Fruit fly (Drosophila melanogaster) S2 (cell line): ENCODE data around the gene Cby.

ENCODE experiments used
- CG8478 ChIP-seq: fragments of >200 bp; optimal IDR thresholded peaks from 2 replicates; lab custom pipeline; 2018
- CTCF ChIP-seq, 2 experiments: fragments of >200 bp; optimal IDR thresholded peaks; 2 replicates each; lab custom pipeline; 2018

Gene Cby

DNA sequence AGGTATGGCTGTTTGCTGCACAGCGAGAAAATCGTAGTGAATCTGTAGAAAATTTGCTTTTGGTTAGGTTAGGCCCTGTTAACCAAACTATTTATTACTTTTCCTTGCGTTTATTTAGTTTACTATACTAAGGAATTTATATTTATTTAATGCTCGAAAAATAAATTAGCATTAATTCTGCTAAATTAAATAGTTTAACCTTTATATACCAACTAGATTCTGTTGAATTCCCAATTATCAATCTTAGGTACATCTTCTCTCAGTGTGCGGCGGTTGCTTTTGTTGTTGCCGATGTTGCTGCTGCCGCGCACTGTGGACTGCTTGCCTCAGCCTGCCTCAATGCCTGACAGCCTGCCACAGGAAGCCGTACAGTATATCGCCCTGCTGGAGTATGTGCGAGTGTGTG is 31.4 kb downstream of the Cby start:
- no peak for TF ChIP-seq CG8478 (lab: Kevin White, UChicago)

DNA sequence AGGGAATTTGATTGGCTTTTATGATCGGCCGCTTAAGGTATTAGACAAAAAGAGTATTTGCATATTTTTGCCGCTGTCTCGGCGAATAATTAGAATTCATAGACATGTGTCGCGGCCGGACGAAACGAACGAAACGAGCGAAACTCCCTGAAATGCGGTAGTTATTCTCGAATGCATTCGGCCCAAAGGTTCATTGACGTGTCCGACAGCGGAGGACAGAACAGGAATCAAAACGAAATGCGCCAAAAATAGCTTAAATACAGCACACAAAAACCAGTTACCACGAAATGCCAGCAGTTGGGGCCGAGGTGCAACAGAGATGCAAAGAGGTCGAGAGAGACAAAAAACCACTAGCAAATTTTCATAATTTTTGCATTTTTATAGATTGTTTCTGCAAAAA is 36.5 kb downstream of the Cby start:
- no peak for TF ChIP-seq CG8478 (lab: Kevin White, UChicago)
- TF ChIP-seq CTCF (optimal IDR thresholded peaks at IDR 0.05; lab: Kevin White, UChicago): no peak

DNA sequence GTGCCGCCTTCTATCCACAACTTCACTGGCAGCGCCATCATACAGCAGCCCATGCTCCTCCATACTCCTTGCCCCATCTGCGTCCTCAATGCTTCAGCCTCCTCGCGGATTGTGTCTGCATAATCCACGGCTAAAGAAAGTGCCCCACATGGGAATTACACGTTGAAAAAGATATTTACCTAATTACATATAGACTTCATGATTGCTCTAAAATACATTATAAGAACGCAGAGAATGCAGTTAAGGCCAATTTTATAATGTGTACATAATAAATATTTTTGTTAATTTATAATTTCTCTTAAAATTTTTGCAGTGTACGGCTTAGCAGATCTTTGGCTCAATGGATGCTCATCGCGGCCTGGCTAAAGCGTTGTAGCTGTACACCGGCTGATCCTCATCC is 37.8 kb downstream of the Cby start:
- TF ChIP-seq CTCF (optimal IDR thresholded peaks at IDR 0.05; lab: Kevin White, UChicago) (no peak), CG8478 (lab: Kevin White, UChicago) (no peak)

DNA sequence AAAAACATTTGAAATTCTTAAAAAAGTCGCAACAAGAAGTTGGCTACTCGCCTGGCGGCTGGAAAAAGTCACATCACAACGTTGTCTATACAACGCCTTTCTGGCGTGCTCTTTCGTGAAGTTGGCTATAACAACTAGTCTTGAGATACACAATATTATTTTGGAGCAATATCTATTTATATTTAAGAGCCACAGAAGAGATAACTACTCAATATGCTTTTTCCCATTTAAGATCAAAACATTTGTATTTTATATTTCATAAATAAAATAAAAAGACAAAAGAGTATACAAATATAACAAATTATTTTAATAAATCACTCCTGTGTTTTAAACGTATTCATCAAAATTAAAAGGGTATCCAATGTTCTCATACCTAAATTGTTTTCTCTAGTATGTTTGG is 39.1 kb downstream of the Cby start:
- TF ChIP-seq CTCF (optimal IDR thresholded peaks at IDR 0.05; lab: Kevin White, UChicago) (no peak), CG8478 (lab: Kevin White, UChicago) (no peak)

DNA sequence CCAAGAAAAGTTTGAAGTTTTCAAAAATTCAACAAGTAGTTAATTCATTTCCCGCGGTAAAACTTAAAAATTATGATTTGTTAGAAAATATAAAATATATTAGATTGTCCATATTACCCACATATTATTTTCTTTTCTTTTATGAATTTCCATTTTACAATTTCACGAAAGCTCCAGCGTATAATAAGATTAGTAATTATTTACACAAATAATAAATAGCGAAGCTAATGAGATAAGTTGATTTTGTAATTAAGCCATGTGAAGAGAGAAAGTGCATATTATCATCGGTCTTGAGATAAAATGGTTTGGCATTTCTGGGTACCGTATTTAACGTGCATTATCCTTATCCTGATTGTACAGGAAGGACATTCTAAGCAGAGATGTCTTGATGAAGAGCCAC is 43.7 kb downstream of the Cby start, which contains the start of gene Qsox3:
TSS of gene Qsox3 (plus strand) at position 301 of the 400 bp plus-strand sequence.
- no peak for TF ChIP-seq CG8478 (lab: Kevin White, UChicago)
- no peak for TF ChIP-seq CTCF (optimal IDR thresholded peaks at IDR 0.05; lab: Kevin White, UChicago)

DNA sequence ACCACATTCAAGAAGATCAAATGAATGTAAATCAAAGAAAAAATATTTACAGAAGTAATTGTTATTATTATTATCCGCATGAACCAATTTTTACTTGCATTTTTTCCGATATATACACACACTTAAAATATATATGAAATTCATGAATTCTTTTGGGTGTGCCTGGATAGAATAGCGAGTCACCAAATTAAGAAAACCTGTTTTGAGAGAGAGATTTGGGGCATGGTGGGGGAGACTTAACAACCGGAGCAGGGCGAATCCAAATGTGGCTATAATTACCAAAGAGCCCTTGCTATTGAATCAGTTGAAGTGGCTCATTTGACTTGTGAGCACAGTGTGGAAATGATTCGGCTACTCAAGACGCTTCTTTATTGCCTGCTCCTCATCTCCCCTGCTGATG is 45.6 kb downstream of the Cby start, which contains the start of gene Qsox2:
TSS of gene Qsox2 (plus strand) at position 301 of the 400 bp plus-strand sequence.
- TF ChIP-seq CTCF (optimal IDR thresholded peaks at IDR 0.05; lab: Kevin White, UChicago): no peak
- TF ChIP-seq CG8478 (lab: Kevin White, UChicago): no peak

DNA sequence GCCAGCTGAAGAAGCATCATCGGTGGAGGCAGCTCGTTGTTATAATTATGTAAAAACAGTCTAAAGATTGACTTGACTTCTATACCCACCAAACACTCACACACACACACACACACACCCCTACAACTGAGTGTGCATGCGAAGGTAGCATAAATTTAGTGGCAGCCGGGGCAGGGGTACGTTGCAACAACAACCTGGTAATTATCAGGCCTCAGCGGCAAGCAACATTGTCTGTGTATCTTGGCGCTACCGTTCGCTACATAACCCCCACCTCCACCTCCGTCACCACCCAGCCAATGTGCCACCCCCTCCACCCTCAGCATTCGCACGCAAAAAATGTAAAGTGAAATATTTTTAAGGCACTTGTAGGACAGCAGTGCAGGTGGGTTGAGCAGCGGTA is 49.2 kb downstream of the Cby start:
- no peak for TF ChIP-seq CTCF (optimal IDR thresholded peaks at IDR 0.05; lab: Kevin White, UChicago)
- TF ChIP-seq CG8478 (lab: Kevin White, UChicago): no peak
